Worm (Caenorhabditis elegans): ENCODE results near the gene fbxb-26.

ce11 chrII:1670985-1671384 lies 11.3 kb upstream of the fbxb-26 start:
- TF ChIP-seq zag-1 (tag; optimal IDR thresholded peaks at IDR 0.05) (no peak), aha-1 (tag) (peak; percentile 91)
